Fruit fly (Drosophila melanogaster): Measurements from ENCODE around the gene CG18788.

DNA sequence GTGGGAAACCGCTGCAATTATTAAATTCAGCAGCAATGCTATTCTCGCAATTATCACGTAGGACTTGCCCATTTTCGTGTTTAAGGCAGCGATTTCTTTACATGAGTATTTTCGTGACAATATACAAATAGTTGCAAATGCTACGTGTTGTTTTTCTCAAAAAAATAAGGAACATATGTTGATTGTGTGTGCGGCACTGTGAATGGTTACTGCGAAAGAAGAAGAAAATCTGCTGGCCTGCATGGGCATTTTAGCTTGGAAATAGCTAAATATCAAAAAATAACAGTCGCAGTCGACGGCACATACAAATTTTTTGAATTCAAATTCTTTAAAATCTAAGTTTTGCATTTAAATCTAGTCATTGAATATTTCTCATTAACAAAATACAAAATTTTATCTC, 6.5 kb downstream of the CG18788 start, which contains the start of gene CG6766:
- TF ChIP-seq rgr (GFP tag; optimal IDR thresholded peaks at IDR 0.05): no peak
- TF ChIP-seq N (GFP tag; optimal IDR thresholded peaks at IDR 0.05): no peak
- TF ChIP-seq psq (GFP tag; optimal IDR thresholded peaks at IDR 0.05): no peak
- TF ChIP-seq pan (optimal IDR thresholded peaks at IDR 0.05): no peak
- no peak for TF ChIP-seq usp (GFP tag; optimal IDR thresholded peaks at IDR 0.05)
- TF ChIP-seq br (GFP tag; optimal IDR thresholded peaks at IDR 0.05): no peak
- TF ChIP-seq ey (GFP tag; optimal IDR thresholded peaks at IDR 0.05): no peak
- no peak for TF ChIP-seq tai (GFP tag; optimal IDR thresholded peaks at IDR 0.05)
- TF ChIP-seq HLH106 (tag; optimal IDR thresholded peaks at IDR 0.05): no peak
- TF ChIP-seq dsf (GFP tag; optimal IDR thresholded peaks at IDR 0.05; ENCODE audit: borderline replicate concordance): no peak
- TF ChIP-seq brk (GFP tag; optimal IDR thresholded peaks at IDR 0.05): no peak
- no peak for TF ChIP-seq Abd-B (GFP tag; optimal IDR thresholded peaks at IDR 0.05)
- TF ChIP-seq lola (GFP tag; optimal IDR thresholded peaks at IDR 0.05): no peak

All from whole organism, wandering third instar larva.